Fruit fly (Drosophila melanogaster): Measurements from ENCODE around the gene eIF1A.

DNA sequence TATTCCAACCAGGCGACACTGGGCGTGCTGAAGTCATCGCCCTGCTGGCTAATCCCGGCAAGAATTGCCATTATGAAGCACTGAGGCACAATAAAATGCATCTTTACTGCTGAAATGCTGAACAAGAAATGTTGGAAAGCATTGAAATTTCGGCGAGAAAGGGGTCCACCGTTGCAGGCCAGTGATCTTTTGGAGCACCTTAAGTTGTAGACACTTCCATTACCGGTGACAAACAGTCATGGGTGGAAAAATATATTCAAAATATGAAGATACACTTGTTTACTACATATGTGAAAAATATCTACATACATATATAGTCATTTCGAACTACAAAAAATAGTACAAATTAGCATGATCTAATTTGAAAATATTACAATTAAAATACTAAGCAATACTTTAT, 28.3 kb downstream of the eIF1A start, which contains the start of gene CG7126:
- TF ChIP-seq CG14655 (GFP tag; optimal IDR thresholded peaks at IDR 0.05) (no peak), CG15710 (tag; optimal IDR thresholded peaks at IDR 0.05) (no peak), CG17806 (tag; optimal IDR thresholded peaks at IDR 0.05) (no peak), EcR (GFP tag; optimal IDR thresholded peaks at IDR 0.05) (no peak), Pif1A (GFP tag; optimal IDR thresholded peaks at IDR 0.05) (no peak), CG8159 (tag; optimal IDR thresholded peaks at IDR 0.05) (no peak)
